Fruit fly (Drosophila melanogaster): ENCODE results near the gene CG13315.

The CG13315 gene

DNA sequence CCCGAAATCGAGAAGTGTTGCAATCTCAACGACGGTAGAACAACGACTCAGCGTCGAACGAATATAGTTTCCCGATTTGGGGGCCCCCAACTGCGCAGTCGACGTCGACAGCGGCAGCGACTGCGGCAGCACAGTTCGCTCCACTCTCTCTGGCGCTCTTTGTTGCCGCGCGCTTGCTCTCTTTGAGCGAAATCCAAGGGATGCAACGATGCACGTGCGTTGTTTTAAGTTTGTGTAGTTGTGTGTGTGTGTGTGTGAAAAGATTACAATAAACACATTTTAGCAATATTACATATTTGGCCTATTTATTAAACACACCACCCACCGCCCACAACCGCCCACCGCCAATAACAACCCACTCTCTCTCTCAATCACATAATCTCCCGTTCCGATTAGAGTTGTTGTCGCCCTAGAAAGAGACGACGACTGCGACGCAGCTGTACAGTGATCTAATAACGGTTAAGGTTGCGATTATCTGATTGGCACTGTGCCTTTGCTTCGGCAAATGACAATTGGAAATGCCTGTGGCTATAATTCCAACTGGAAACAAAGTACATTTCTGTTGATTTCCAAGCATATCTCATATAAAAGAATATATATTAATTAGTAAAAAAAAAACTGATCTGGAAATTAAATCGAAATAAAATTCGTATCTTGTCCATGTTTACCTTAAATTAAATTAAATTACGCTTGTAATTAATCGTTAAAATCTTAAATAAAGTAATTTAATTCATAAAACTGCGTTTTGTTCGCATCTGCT, 28.8 kb downstream of the CG13315 start:
- no peak for TF ChIP-seq CG34367 (tag; optimal IDR thresholded peaks at IDR 0.05)
- peak; percentile 30; the same call in 1 of the 2 replicates for TF ChIP-seq Ets98B (GFP tag; IDR thresholded peaks at IDR 0.05)
- no peak for TF ChIP-seq CG9948 (tag; optimal IDR thresholded peaks at IDR 0.05)
- TF ChIP-seq CG17806 (tag; optimal IDR thresholded peaks at IDR 0.05): no peak
- TF ChIP-seq Pif1B (GFP tag; optimal IDR thresholded peaks at IDR 0.05): no peak
- TF ChIP-seq fd96Ca (GFP tag; IDR thresholded peaks at IDR 0.05): peak; percentile 53
- no peak for TF ChIP-seq CG14655 (GFP tag; optimal IDR thresholded peaks at IDR 0.05)
- TF ChIP-seq gl (tag; optimal IDR thresholded peaks at IDR 0.05): no peak
- 0 out of 3 replicates have a peak, but pooled peaks have one; percentile 10 for TF ChIP-seq CG4496 (GFP tag; IDR thresholded peaks at IDR 0.05)

DNA sequence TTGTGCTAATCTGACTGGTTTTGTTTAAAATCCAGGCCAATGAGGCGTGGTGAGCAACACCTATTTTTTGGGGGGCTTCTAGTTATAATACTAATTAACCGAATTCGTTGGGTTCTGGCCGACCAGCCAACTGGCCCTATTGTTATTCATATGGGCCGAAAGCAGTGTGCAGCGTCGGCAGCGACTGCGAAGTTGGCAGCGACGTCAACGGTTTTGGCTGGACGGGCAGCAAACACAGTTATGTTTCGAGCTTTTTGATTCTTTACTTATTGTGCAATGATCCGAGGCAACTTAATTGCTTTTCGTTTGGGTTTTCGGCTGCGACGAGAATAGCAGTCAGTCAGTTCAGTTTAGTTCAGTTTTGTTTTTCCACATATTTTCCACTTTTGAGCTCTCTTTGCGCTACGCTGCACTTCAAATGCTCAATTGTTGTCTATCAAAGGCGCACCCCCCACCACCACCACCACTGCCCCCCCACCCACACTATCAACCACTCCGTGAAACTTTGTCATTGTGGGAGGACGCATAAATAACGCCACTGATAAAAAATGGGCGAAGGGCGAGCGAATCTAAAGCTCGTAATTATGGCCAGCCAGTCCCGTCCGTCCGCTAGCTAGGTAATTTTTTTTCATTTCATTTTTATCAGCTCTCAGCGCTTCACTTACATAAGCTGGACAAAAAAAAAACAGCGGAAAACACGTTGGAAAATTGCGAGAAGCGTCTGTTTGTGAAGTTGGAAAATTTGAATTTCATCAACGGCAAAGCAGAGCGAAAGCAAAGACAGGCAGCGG, 29.5 kb downstream of the CG13315 start:
- no peak for TF ChIP-seq CG17806 (tag; optimal IDR thresholded peaks at IDR 0.05)
- no peak for TF ChIP-seq rn (GFP tag; IDR thresholded peaks at IDR 0.05)
- no peak for TF ChIP-seq CG8301 (tag; optimal IDR thresholded peaks at IDR 0.05)
- TF ChIP-seq Snoo (tag; optimal IDR thresholded peaks at IDR 0.05): no peak
- TF ChIP-seq CG14655 (GFP tag; optimal IDR thresholded peaks at IDR 0.05): no peak
- no peak for TF ChIP-seq D1 (tag; optimal IDR thresholded peaks at IDR 0.05)
- TF ChIP-seq CG12605 (GFP tag; IDR thresholded peaks at IDR 0.05): no peak
- TF ChIP-seq gl (tag; optimal IDR thresholded peaks at IDR 0.05): no peak
- TF ChIP-seq Pif1A (GFP tag; optimal IDR thresholded peaks at IDR 0.05): no peak
- no peak for TF ChIP-seq CG13204 (GFP tag; optimal IDR thresholded peaks at IDR 0.05)
- no peak for TF ChIP-seq Ets98B (GFP tag; IDR thresholded peaks at IDR 0.05)
- no peak for TF ChIP-seq CG34367 (tag; optimal IDR thresholded peaks at IDR 0.05)
- TF ChIP-seq Pif1B (GFP tag; optimal IDR thresholded peaks at IDR 0.05): no peak
- no peak for TF ChIP-seq CG9948 (tag; optimal IDR thresholded peaks at IDR 0.05)
- TF ChIP-seq CG8159 (tag; optimal IDR thresholded peaks at IDR 0.05): no peak

DNA sequence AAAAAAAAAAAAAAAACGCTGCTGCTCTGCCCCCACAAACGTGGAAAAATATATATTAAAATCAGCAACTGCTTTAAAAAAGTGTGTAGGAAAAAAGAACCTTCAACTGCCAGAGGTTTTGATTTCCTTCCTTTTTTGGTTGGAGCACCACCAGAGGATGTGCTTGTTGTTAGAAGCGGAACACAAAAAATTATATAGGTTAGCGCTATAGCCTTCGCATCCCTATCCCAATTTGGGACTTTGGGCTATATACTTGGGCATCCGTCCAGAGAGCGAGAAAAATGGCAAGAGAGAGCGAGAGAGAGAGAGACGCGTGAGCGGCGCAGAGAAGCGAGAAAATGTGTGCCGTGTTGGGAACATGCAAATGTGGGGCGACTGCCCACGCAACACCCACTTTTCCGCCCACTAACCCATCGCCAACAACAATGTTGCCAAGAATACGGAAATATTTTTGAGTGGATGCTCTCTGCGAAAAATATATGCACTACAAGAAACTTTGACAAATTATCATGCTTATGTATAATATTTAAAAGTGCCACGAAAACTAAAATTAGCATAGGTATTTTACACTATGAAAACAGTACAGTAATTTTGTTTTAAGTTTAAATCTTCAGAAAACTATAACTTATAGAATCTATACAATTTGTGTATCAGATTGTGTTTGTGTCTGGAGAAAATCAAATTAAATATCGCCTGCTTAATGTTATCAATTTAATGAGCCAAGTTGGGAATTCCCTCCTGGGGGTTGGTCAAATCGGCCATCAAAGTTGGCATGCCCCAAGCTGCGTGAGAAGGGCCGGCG, 30.4 kb downstream of the CG13315 start:
- TF ChIP-seq gl (tag; optimal IDR thresholded peaks at IDR 0.05): no peak
- TF ChIP-seq CG17806 (tag; optimal IDR thresholded peaks at IDR 0.05): peak; percentile 11
- no peak for TF ChIP-seq CG4496 (GFP tag; IDR thresholded peaks at IDR 0.05)
- no peak for TF ChIP-seq EcR (GFP tag; optimal IDR thresholded peaks at IDR 0.05)
- TF ChIP-seq CG8301 (tag; optimal IDR thresholded peaks at IDR 0.05): peak; percentile 51
- TF ChIP-seq CG34367 (tag; optimal IDR thresholded peaks at IDR 0.05): no peak
- TF ChIP-seq D1 (tag; optimal IDR thresholded peaks at IDR 0.05): no peak
- TF ChIP-seq CG14655 (GFP tag; optimal IDR thresholded peaks at IDR 0.05): peak; percentile 57
- TF ChIP-seq CG10348 (GFP tag; IDR thresholded peaks at IDR 0.05): no peak
- no peak for TF ChIP-seq rn (GFP tag; IDR thresholded peaks at IDR 0.05)
- TF ChIP-seq CG8159 (tag; optimal IDR thresholded peaks at IDR 0.05): peak; percentile 45
- no peak for TF ChIP-seq Pif1A (GFP tag; optimal IDR thresholded peaks at IDR 0.05)
- 0 out of 2 replicates have a peak, but pooled peaks have one; percentile 26 for TF ChIP-seq CG32121 (GFP tag; IDR thresholded peaks at IDR 0.05)
- TF ChIP-seq CG15710 (tag; optimal IDR thresholded peaks at IDR 0.05): peak; percentile 24
- peak; percentile 15 for TF ChIP-seq CG9948 (tag; optimal IDR thresholded peaks at IDR 0.05)
- no peak for TF ChIP-seq Snoo (tag; optimal IDR thresholded peaks at IDR 0.05)
- no peak for TF ChIP-seq CG13204 (GFP tag; optimal IDR thresholded peaks at IDR 0.05)
- no peak for TF ChIP-seq fd96Ca (GFP tag; IDR thresholded peaks at IDR 0.05)
- TF ChIP-seq Pif1B (GFP tag; optimal IDR thresholded peaks at IDR 0.05): no peak
- no peak for TF ChIP-seq Ets98B (GFP tag; IDR thresholded peaks at IDR 0.05)
- TF ChIP-seq CG12605 (GFP tag; IDR thresholded peaks at IDR 0.05): no peak

DNA sequence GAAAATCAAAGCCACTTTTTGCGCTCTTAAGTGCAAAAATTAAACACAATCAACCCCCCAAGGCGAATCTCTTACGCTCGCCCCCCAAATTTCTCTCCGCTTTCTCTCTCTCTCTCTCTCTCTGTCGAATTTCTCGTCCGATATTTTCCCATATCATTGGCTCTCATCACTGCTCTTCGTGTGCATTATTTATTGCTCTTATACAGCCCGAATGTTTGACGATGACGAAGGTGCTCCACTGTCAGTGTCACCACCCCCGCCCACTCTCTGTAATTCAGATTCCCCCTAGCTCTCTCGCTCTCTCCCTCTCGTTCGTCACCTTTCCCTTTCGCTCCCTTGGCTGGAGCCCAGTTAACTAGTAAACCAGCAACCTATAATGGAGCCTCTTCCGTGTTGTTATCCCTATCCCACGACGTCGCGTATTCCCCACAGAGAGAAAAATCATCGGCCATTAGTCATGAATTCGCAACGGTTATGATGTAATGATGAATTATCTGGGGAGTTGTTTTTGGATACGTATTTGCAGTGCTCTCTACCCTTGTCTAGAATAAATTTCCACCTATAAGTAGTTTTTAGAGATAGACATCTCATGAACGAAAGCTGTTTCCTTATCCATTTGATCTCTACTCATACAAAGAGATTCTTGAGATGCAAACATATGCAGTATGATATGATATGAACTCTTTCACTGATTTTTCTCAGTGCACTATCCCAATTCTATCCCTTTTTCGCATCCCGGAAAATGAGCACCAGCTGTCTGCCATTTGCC, 31.2 kb downstream of the CG13315 start:
- TF ChIP-seq CG14655 (GFP tag; optimal IDR thresholded peaks at IDR 0.05) (peak; percentile 47), CG32121 (GFP tag; IDR thresholded peaks at IDR 0.05) (no peak), gl (tag; optimal IDR thresholded peaks at IDR 0.05) (no peak), CG9948 (tag; optimal IDR thresholded peaks at IDR 0.05) (peak; percentile 25), CG13204 (GFP tag; optimal IDR thresholded peaks at IDR 0.05) (no peak), EcR (GFP tag; optimal IDR thresholded peaks at IDR 0.05) (no peak), Ets98B (GFP tag; IDR thresholded peaks at IDR 0.05) (no peak), CG8301 (tag; optimal IDR thresholded peaks at IDR 0.05) (peak; percentile 68), CG15710 (tag; optimal IDR thresholded peaks at IDR 0.05) (peak; percentile 8), D1 (tag; optimal IDR thresholded peaks at IDR 0.05) (no peak), CG8159 (tag; optimal IDR thresholded peaks at IDR 0.05) (peak; percentile 32), CG34367 (tag; optimal IDR thresholded peaks at IDR 0.05) (no peak), fd96Ca (GFP tag; IDR thresholded peaks at IDR 0.05) (0 out of 3 replicates have a peak, but pooled peaks have one; percentile 9), Snoo (tag; optimal IDR thresholded peaks at IDR 0.05) (no peak), CG17806 (tag; optimal IDR thresholded peaks at IDR 0.05) (no peak), Pif1B (GFP tag; optimal IDR thresholded peaks at IDR 0.05) (no peak), CG4496 (GFP tag; IDR thresholded peaks at IDR 0.05) (0 out of 3 replicates have a peak, but pooled peaks have one; percentile 48), Pif1A (GFP tag; optimal IDR thresholded peaks at IDR 0.05) (peak; percentile 27), rn (GFP tag; IDR thresholded peaks at IDR 0.05) (no peak)

Data from whole organism, pupa.